Fruit fly (Drosophila melanogaster): Measurements from ENCODE around the gene GstD6.
A peak's percentile ranks its signal among the peaks of the same experiment; 100 is the strongest.

DNA sequence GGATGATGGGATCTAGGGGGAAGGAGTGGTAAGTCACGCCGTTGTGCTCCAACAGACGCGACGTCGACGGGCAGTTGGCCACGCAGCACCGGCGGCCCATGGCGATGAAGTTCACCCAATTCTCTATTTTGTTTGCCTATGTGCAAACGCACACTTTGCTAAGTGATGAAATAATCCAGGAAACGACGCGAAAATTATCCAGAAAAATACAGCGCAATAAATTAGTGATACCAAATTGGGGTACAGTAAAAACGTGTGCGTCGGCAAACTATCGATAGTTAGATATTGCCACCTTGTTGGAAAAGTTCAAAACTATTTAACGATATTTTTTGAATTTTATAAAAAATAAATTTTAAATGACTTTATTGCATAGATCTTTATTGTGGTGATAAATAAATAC lies 20.9 kb upstream of the GstD6 start, which contains the start of gene MBD-R2:
- TF ChIP-seq Gug (GFP tag; IDR thresholded peaks at IDR 0.05), result no peak
- TF ChIP-seq Eip74EF (GFP tag; optimal IDR thresholded peaks at IDR 0.05), result no peak
- no peak for TF ChIP-seq Fer2 (tag; optimal IDR thresholded peaks at IDR 0.05)
- peak; percentile 62 for TF ChIP-seq CG12659 (GFP tag; optimal IDR thresholded peaks at IDR 0.05)
- TF ChIP-seq CG1602 (GFP tag; optimal IDR thresholded peaks at IDR 0.05), result no peak
- TF ChIP-seq cato (GFP tag; optimal IDR thresholded peaks at IDR 0.05; ENCODE audit: borderline replicate concordance), result no peak
- TF ChIP-seq CG17802 (tag; optimal IDR thresholded peaks at IDR 0.05), result no peak
- no peak for TF ChIP-seq CG14667 (GFP tag; IDR thresholded peaks at IDR 0.05)
- no peak for TF ChIP-seq Lim3 (GFP tag; IDR thresholded peaks at IDR 0.05)
- no peak for TF ChIP-seq Doc2 (GFP tag; IDR thresholded peaks at IDR 0.05)
- TF ChIP-seq insv (GFP tag; optimal IDR thresholded peaks at IDR 0.05), result no peak
